Fruit fly (Drosophila melanogaster) whole organism, pupa: ENCODE measurements around the gene CG5846.

Experiments
- CG10348 ChIP-seq: fragments of 200-800 bp; sonication (Bioruptor generic); IDR thresholded peaks from 2 replicates; pipeline ENCODE4 v1.3.6; 2022; ENCODE audit warnings: missing biosample characterization, missing genetic modification characterization
- CG12605 ChIP-seq: fragments of 200-800 bp; sonication (Bioruptor generic); IDR thresholded peaks from 2 replicates; pipeline ENCODE4 v1.3.6; 2022; ENCODE audit warnings: missing biosample characterization, missing genetic modification characterization
- CG13204 ChIP-seq: fragments of 200-800 bp; sonication (Bioruptor generic); optimal IDR thresholded peaks from 2 replicates; lab custom pipeline; 2018; ENCODE audit warnings: missing biosample characterization, mild to moderate bottlenecking, missing genetic modification characterization, moderate library complexity
- CG14655 ChIP-seq: fragments of 200-800 bp; sonication (Bioruptor generic); optimal IDR thresholded peaks from 3 replicates; lab custom pipeline; 2017; ENCODE audit warnings: mild to moderate bottlenecking, missing biosample characterization, missing genetic modification reagents, missing genetic modification characterization
- CG15710 ChIP-seq: fragments of 200-800 bp; sonication (Bioruptor generic); optimal IDR thresholded peaks from 2 replicates; lab custom pipeline; 2018; ENCODE audit warnings: missing biosample characterization, mild to moderate bottlenecking, missing genetic modification characterization, moderate library complexity
- CG17806 ChIP-seq: fragments of 200-800 bp; sonication (Bioruptor generic); optimal IDR thresholded peaks from 2 replicates; lab custom pipeline; 2018; ENCODE audit warnings: missing biosample characterization, mild to moderate bottlenecking, missing genetic modification characterization, moderate library complexity
- CG32121 ChIP-seq: fragments of 200-800 bp; sonication (Bioruptor generic); IDR thresholded peaks from 2 replicates; pipeline ENCODE4 v1.3.6; 2022; ENCODE audit warnings: missing biosample characterization, missing genetic modification characterization
- CG34367 ChIP-seq: fragments of 200-800 bp; sonication (Bioruptor generic); optimal IDR thresholded peaks from 2 replicates; lab custom pipeline; 2018; ENCODE audit warnings: missing biosample characterization, mild to moderate bottlenecking, missing genetic modification characterization
- CG4496 ChIP-seq: fragments of 200-800 bp; sonication (Bioruptor generic); IDR thresholded peaks from 3 replicates; pipeline ENCODE4 v1.3.6; 2022; ENCODE audit warnings: missing biosample characterization, missing genetic modification characterization
- CG8159 ChIP-seq: fragments of 200-800 bp; sonication (Bioruptor generic); optimal IDR thresholded peaks from 3 replicates; lab custom pipeline; 2018; ENCODE audit warnings: missing biosample characterization, mild to moderate bottlenecking, missing genetic modification characterization, moderate library complexity
- CG8301 ChIP-seq: fragments of 200-800 bp; sonication (Bioruptor generic); optimal IDR thresholded peaks from 2 replicates; lab custom pipeline; 2018; ENCODE audit warnings: missing biosample characterization, mild to moderate bottlenecking, missing genetic modification characterization
- CG9948 ChIP-seq: fragments of 200-800 bp; sonication (Bioruptor generic); optimal IDR thresholded peaks from 2 replicates; lab custom pipeline; 2018; ENCODE audit warnings: missing biosample characterization, mild to moderate bottlenecking, missing genetic modification characterization, moderate library complexity
- D1 ChIP-seq: fragments of 200-800 bp; sonication (Bioruptor generic); optimal IDR thresholded peaks from 2 replicates; lab custom pipeline; 2018; ENCODE audit warnings: missing biosample characterization, mild to moderate bottlenecking, missing genetic modification characterization, moderate library complexity
- EcR ChIP-seq: fragments of 200-800 bp; sonication (Bioruptor generic); optimal IDR thresholded peaks from 3 replicates; lab custom pipeline; 2019; ENCODE audit warnings: missing biosample characterization, missing genetic modification characterization, mild to moderate bottlenecking, moderate library complexity, missing genetic modification reagents
- Ets98B ChIP-seq: fragments of 200-800 bp; sonication (Bioruptor generic); IDR thresholded peaks from 2 replicates; pipeline ENCODE4 v1.3.6; 2022; ENCODE audit warnings: missing biosample characterization, missing genetic modification characterization
- Pif1A ChIP-seq: fragments of 200-800 bp; sonication (Bioruptor generic); optimal IDR thresholded peaks from 3 replicates; lab custom pipeline; 2016; ENCODE audit warnings: missing biosample characterization, missing genetic modification characterization
- Pif1B ChIP-seq: fragments of 200-800 bp; sonication (Bioruptor generic); optimal IDR thresholded peaks from 3 replicates; lab custom pipeline; 2016; ENCODE audit warnings: missing biosample characterization, missing genetic modification characterization
- Snoo ChIP-seq: fragments of 200-800 bp; sonication (Bioruptor generic); optimal IDR thresholded peaks from 3 replicates; lab custom pipeline; 2017; ENCODE audit warnings: missing biosample characterization, mild to moderate bottlenecking, missing genetic modification characterization, inconsistent platforms
- fd96Ca ChIP-seq: fragments of 200-800 bp; sonication (Bioruptor generic); IDR thresholded peaks from 3 replicates; pipeline ENCODE4 v1.3.6; 2022; ENCODE audit warnings: missing biosample characterization, missing genetic modification characterization
- gl ChIP-seq: fragments of 200-800 bp; sonication (Bioruptor generic); optimal IDR thresholded peaks from 2 replicates; lab custom pipeline; 2018; ENCODE audit warnings: missing biosample characterization, mild to moderate bottlenecking, missing genetic modification characterization
- rn ChIP-seq: fragments of 200-800 bp; sonication (Bioruptor generic); IDR thresholded peaks from 2 replicates; pipeline ENCODE4 v1.3.6; 2022; ENCODE audit warnings: missing biosample characterization, missing genetic modification characterization

Gene CG5846

dm6 chr2L:9996553-9996952 is 39.5 kb upstream of the CG5846 start:
- TF ChIP-seq EcR (GFP tag; lab: Kevin White, UChicago): no peak
- no peak for TF ChIP-seq CG10348 (GFP tag; lab: Robert Waterston, UW)
- no peak for TF ChIP-seq rn (GFP tag; lab: Robert Waterston, UW)
- no peak for TF ChIP-seq gl
- TF ChIP-seq D1 (tag; lab: Kevin White, UChicago): no peak
- no peak for TF ChIP-seq CG8159 (tag; lab: Kevin White, UChicago)
- TF ChIP-seq CG34367 (tag; lab: Kevin White, UChicago): no peak
- no peak for TF ChIP-seq CG9948 (tag; lab: Kevin White, UChicago)
- TF ChIP-seq CG12605 (GFP tag; lab: Robert Waterston, UW): no peak
- no peak for TF ChIP-seq CG4496
- TF ChIP-seq fd96Ca (GFP tag; lab: Robert Waterston, UW): no peak
- TF ChIP-seq Ets98B: no peak
- no peak for TF ChIP-seq CG32121 (GFP tag; lab: Robert Waterston, UW)
- no peak for TF ChIP-seq Snoo (tag; lab: Kevin White, UChicago)
- TF ChIP-seq Pif1A: no peak
- TF ChIP-seq CG15710: no peak
- TF ChIP-seq CG17806 (tag; lab: Kevin White, UChicago): no peak
- TF ChIP-seq CG8301: no peak
- TF ChIP-seq CG13204 (GFP tag; lab: Kevin White, UChicago): no peak
- TF ChIP-seq, all 21 proteins: peak for 0

dm6 chr2L:9994382-9994781 is 37.3 kb upstream of the CG5846 start:
- TF ChIP-seq CG4496 (no peak), fd96Ca (GFP tag; lab: Robert Waterston, UW) (no peak), CG12605 (GFP tag; lab: Robert Waterston, UW) (no peak), EcR (GFP tag; lab: Kevin White, UChicago) (no peak), Pif1A (no peak), CG8301 (no peak)

- no peak for TF ChIP-seq CG13204 (GFP tag; lab: Kevin White, UChicago)
- TF ChIP-seq CG8159 (tag; lab: Kevin White, UChicago): peak; percentile 65
- peak; percentile 47 for TF ChIP-seq Snoo (tag; lab: Kevin White, UChicago)
- no peak for TF ChIP-seq rn (GFP tag; lab: Robert Waterston, UW)
- peak; percentile 48 for TF ChIP-seq CG17806 (tag; lab: Kevin White, UChicago)
- TF ChIP-seq gl: no peak
- TF ChIP-seq CG10348 (GFP tag; lab: Robert Waterston, UW): no peak
- peak; percentile 9 for TF ChIP-seq CG34367 (tag; lab: Kevin White, UChicago)
- TF ChIP-seq CG15710: peak; percentile 25
- TF ChIP-seq Pif1A: peak; percentile 20
- TF ChIP-seq D1 (tag; lab: Kevin White, UChicago): no peak
- TF ChIP-seq CG32121 (GFP tag; lab: Robert Waterston, UW): no peak
- TF ChIP-seq CG12605 (GFP tag; lab: Robert Waterston, UW): no peak
- TF ChIP-seq fd96Ca (GFP tag; lab: Robert Waterston, UW): no peak
- TF ChIP-seq CG8301: no peak
- no peak for TF ChIP-seq CG4496
- no peak for TF ChIP-seq CG14655 (GFP tag; lab: Kevin White, UChicago)
- peak; percentile 32 for TF ChIP-seq CG9948 (tag; lab: Kevin White, UChicago)
- TF ChIP-seq Ets98B: no peak
- no peak for TF ChIP-seq EcR (GFP tag; lab: Kevin White, UChicago)
- no peak for TF ChIP-seq Pif1B (GFP tag; lab: Kevin White, UChicago)
- TF ChIP-seq, all 21 proteins: peak for 7
Measured at dm6 chr2L:9989846-9990506, 32.9 kb upstream of the CG5846 start.

- TF ChIP-seq CG34367 (tag; lab: Kevin White, UChicago): no peak
- TF ChIP-seq Snoo (tag; lab: Kevin White, UChicago): no peak
- TF ChIP-seq Pif1B (GFP tag; lab: Kevin White, UChicago): no peak
- no peak for TF ChIP-seq CG15710
- no peak for TF ChIP-seq EcR (GFP tag; lab: Kevin White, UChicago)
- TF ChIP-seq Ets98B: no peak
- TF ChIP-seq D1 (tag; lab: Kevin White, UChicago): no peak
Measured at dm6 chr2L:9989275-9989674, 32.2 kb upstream of the CG5846 start.

dm6 chr2L:9988201-9988990 is 31.4 kb upstream of the CG5846 start:
- TF ChIP-seq EcR (GFP tag; lab: Kevin White, UChicago): peak; percentile 86
- no peak for TF ChIP-seq CG34367 (tag; lab: Kevin White, UChicago)
- TF ChIP-seq, all 21 proteins: peak for 1
